Worm (Caenorhabditis elegans) whole organism, mixed stage, embryonic: ENCODE measurements around the gene srx-1.

Source experiments
- M03D4.4 ChIP-seq: sonication (generic microtip); optimal IDR thresholded peaks from 2 replicates; lab custom pipeline; 2017; ENCODE audit warnings: mild to moderate bottlenecking, missing genetic modification characterization, missing compliant biosample characterization
- bed-3 ChIP-seq: fragments of 200-800 bp; sonication (Bioruptor generic); optimal IDR thresholded peaks from 3 replicates; lab custom pipeline; 2018; ENCODE audit warnings: mild to moderate bottlenecking, missing genetic modification characterization, moderate library complexity, missing compliant biosample characterization
- blmp-1 ChIP-seq: fragments of 150-350 bp; optimal IDR thresholded peaks from 2 replicates; lab custom pipeline; 2014; ENCODE audit warnings: missing biosample characterization, missing genetic modification characterization
- ceh-39 ChIP-seq: fragments of 150-350 bp; optimal IDR thresholded peaks from 2 replicates; lab custom pipeline; 2014; ENCODE audit warnings: missing biosample characterization, missing genetic modification characterization
- ceh-43 ChIP-seq: fragments of 200-800 bp; sonication (Bioruptor generic); optimal IDR thresholded peaks from 2 replicates; lab custom pipeline; 2018; ENCODE audit warnings: mild to moderate bottlenecking, missing genetic modification characterization, moderate library complexity, missing compliant biosample characterization
- ceh-83 ChIP-seq: fragments of 200-800 bp; sonication (Bioruptor generic); optimal IDR thresholded peaks from 2 replicates; lab custom pipeline; 2018; ENCODE audit warnings: mild to moderate bottlenecking, missing genetic modification characterization, missing compliant biosample characterization
- ces-1 ChIP-seq: fragments of 150-350 bp; optimal IDR thresholded peaks from 2 replicates; lab custom pipeline; 2014; ENCODE audit warnings: missing biosample characterization, missing genetic modification reagents, missing genetic modification characterization
- cnd-1 ChIP-seq: fragments of 200-800 bp; sonication (Bioruptor generic); optimal IDR thresholded peaks from 2 replicates; lab custom pipeline; 2018; ENCODE audit warnings: mild to moderate bottlenecking, missing genetic modification characterization, missing compliant biosample characterization
- drap-1 ChIP-seq: fragments of 200-800 bp; sonication (Bioruptor generic); optimal IDR thresholded peaks from 3 replicates; lab custom pipeline; 2018; ENCODE audit warnings: mild to moderate bottlenecking, missing genetic modification characterization, missing compliant biosample characterization
- elt-1 ChIP-seq: sonication (generic microtip); optimal IDR thresholded peaks from 2 replicates; lab custom pipeline; 2017; ENCODE audit warnings: missing genetic modification characterization, mild to moderate bottlenecking, missing compliant biosample characterization, antibody characterized with exemption, moderate library complexity, borderline replicate concordance; ENCODE audit not compliant: insufficient read depth
- elt-3 ChIP-seq: fragments of 150-350 bp; optimal IDR thresholded peaks from 2 replicates; lab custom pipeline; 2014; ENCODE audit warnings: missing biosample characterization, missing genetic modification characterization
- flh-1 ChIP-seq: fragments of 200-800 bp; sonication (Bioruptor generic); optimal IDR thresholded peaks from 2 replicates; lab custom pipeline; 2018; ENCODE audit warnings: mild to moderate bottlenecking, missing genetic modification characterization, moderate library complexity, missing compliant biosample characterization
- ham-2 ChIP-seq: fragments of 200-800 bp; sonication (Bioruptor generic); optimal IDR thresholded peaks from 2 replicates; lab custom pipeline; 2018; ENCODE audit warnings: mild to moderate bottlenecking, missing genetic modification characterization, missing compliant biosample characterization
- hlh-1 ChIP-seq: fragments of 150-350 bp; optimal IDR thresholded peaks from 2 replicates; lab custom pipeline; 2014; ENCODE audit warnings: missing biosample characterization, missing genetic modification reagents, missing genetic modification characterization
- lin-13 ChIP-seq: fragments of 150-350 bp; optimal IDR thresholded peaks from 2 replicates; lab custom pipeline; 2014; ENCODE audit warnings: missing biosample characterization, missing genetic modification characterization
- lin-32 ChIP-seq: fragments of 200-800 bp; sonication (Bioruptor generic); optimal IDR thresholded peaks from 2 replicates; lab custom pipeline; 2018; ENCODE audit warnings: mild to moderate bottlenecking, missing genetic modification characterization, missing compliant biosample characterization
- mab-5 ChIP-seq: fragments of 150-350 bp; optimal IDR thresholded peaks from 2 replicates; lab custom pipeline; 2014; ENCODE audit warnings: missing biosample characterization, missing genetic modification characterization
- mep-1 ChIP-seq: fragments of 150-350 bp; optimal IDR thresholded peaks from 2 replicates; lab custom pipeline; 2017; ENCODE audit warnings: missing biosample characterization, missing genetic modification reagents, missing genetic modification characterization, inconsistent platforms
- nhr-12 ChIP-seq: fragments of 150-350 bp; optimal IDR thresholded peaks from 2 replicates; lab custom pipeline; 2014; ENCODE audit warnings: missing biosample characterization, missing genetic modification characterization
- nhr-2 ChIP-seq: fragments of 150-350 bp; optimal IDR thresholded peaks from 2 replicates; lab custom pipeline; 2014; ENCODE audit warnings: missing biosample characterization, missing genetic modification characterization
- nhr-237 ChIP-seq: fragments of 150-350 bp; optimal IDR thresholded peaks from 2 replicates; lab custom pipeline; 2014; ENCODE audit warnings: missing biosample characterization, missing genetic modification characterization
- nhr-28 ChIP-seq: fragments of 150-350 bp; optimal IDR thresholded peaks from 2 replicates; lab custom pipeline; 2014; ENCODE audit warnings: missing biosample characterization, missing genetic modification characterization
- nhr-76 ChIP-seq: sonication (generic microtip); optimal IDR thresholded peaks from 2 replicates; lab custom pipeline; 2017; ENCODE audit warnings: missing biosample characterization, missing genetic modification characterization
- pha-4 ChIP-seq: fragments of 150-350 bp; optimal IDR thresholded peaks from 2 replicates; lab custom pipeline; 2018; ENCODE audit warnings: missing biosample characterization, missing genetic modification reagents, missing genetic modification characterization
- sem-2 ChIP-seq: fragments of 200-800 bp; sonication (Bioruptor generic); optimal IDR thresholded peaks from 2 replicates; lab custom pipeline; 2018; ENCODE audit warnings: mild to moderate bottlenecking, missing genetic modification characterization, missing compliant biosample characterization
- snpc-4 ChIP-seq: fragments of 150-350 bp; optimal IDR thresholded peaks from 2 replicates; lab custom pipeline; 2014; ENCODE audit warnings: missing biosample characterization, missing genetic modification characterization
- sptf-1 ChIP-seq: sonication (generic microtip); optimal IDR thresholded peaks from 2 replicates; lab custom pipeline; 2017; ENCODE audit warnings: mild to moderate bottlenecking, missing genetic modification characterization, moderate library complexity, missing compliant biosample characterization
- tbx-8 ChIP-seq: fragments of 200-800 bp; sonication (Bioruptor generic); optimal IDR thresholded peaks from 2 replicates; lab custom pipeline; 2018; ENCODE audit warnings: mild to moderate bottlenecking, missing genetic modification characterization, moderate library complexity, missing compliant biosample characterization
- unc-120 ChIP-seq: sonication (generic microtip); optimal IDR thresholded peaks from 2 replicates; lab custom pipeline; 2017; ENCODE audit warnings: missing genetic modification characterization, missing compliant biosample characterization; ENCODE audit not compliant: poor library complexity, severe bottlenecking
- unc-39 ChIP-seq: fragments of 150-350 bp; optimal IDR thresholded peaks from 2 replicates; lab custom pipeline; 2014; ENCODE audit warnings: missing biosample characterization, missing genetic modification characterization
- unc-62 ChIP-seq: fragments of 150-350 bp; optimal IDR thresholded peaks from 2 replicates; lab custom pipeline; 2014; ENCODE audit warnings: missing biosample characterization, missing genetic modification reagents, missing genetic modification characterization
- ztf-11 ChIP-seq: fragments of 150-350 bp; optimal IDR thresholded peaks from 2 replicates; lab custom pipeline; 2014; ENCODE audit warnings: missing biosample characterization, missing genetic modification characterization

The srx-1 gene

DNA sequence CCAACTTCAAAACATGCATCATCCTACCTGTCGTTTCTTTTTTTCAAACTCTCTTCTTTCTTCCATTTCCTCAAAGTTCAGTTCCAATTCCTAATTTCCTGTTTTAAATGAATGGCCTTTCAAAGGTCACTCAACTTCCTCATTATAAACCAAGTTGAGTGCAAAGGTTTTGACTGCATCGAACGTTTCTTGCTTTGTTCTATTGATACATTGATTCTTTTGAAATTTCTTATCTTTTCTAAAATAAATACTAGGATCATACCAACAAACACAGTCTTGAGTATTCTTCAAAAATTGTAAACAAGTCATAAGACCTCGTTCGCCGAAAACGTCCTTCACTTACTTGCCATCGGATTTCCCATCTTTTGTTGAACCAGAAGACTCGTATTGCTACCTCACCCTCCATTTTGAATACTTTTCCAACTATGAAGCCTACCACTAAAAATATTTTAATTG lies 13.2 kb upstream of the srx-1 start, which contains the start of gene F59E11.7:
Gene F59E11.7, plus strand, starts transcription at position 51 of the 456 bp plus-strand sequence.
- TF ChIP-seq elt-1 (tag; lab: Kevin White, UChicago) = no peak
- TF ChIP-seq bed-3 (GFP tag; lab: Kevin White, UChicago) = no peak
- no peak for TF ChIP-seq ces-1 (GFP tag; lab: Kevin White, UChicago)
- no peak for TF ChIP-seq drap-1
- TF ChIP-seq nhr-76 (tag; lab: Kevin White, UChicago) = no peak
- no peak for TF ChIP-seq ceh-83
- no peak for TF ChIP-seq ceh-39 (tag; lab: Kevin White, UChicago)
- TF ChIP-seq tbx-8 (GFP tag; lab: Kevin White, UChicago) = no peak

DNA sequence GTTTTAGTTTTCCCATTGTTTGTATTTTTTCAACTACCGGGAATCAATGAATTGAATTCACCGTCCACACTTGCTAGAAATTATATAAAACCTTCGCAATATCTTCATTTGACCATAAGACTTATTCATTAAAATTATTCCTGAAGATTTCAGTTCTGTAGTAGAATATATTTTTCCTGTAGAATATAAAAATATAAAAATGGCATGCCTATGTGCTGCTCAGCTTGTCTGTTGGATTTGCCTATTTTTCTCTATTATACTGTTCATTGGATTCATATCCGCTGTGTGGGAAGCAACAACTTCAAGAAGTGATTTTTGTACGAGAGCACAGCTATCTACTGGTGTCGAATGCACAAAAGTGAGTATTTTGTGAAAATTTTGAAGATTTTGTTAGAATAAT lies 11.8 kb upstream of the srx-1 start, which contains the start of gene F59E11.6:
Gene F59E11.6, plus strand, starts transcription at position 111 of the 400 bp plus-strand sequence.
- no peak for TF ChIP-seq hlh-1 (tag; lab: Kevin White, UChicago)
- TF ChIP-seq nhr-237 (tag; lab: Kevin White, UChicago) = no peak
- TF ChIP-seq cnd-1 (tag; lab: Kevin White, UChicago) = no peak
- no peak for TF ChIP-seq lin-13 (tag; lab: Kevin White, UChicago)
- no peak for TF ChIP-seq flh-1
- TF ChIP-seq M03D4.4 = no peak
- no peak for TF ChIP-seq snpc-4 (tag; lab: Kevin White, UChicago)
- TF ChIP-seq nhr-2 = no peak

DNA sequence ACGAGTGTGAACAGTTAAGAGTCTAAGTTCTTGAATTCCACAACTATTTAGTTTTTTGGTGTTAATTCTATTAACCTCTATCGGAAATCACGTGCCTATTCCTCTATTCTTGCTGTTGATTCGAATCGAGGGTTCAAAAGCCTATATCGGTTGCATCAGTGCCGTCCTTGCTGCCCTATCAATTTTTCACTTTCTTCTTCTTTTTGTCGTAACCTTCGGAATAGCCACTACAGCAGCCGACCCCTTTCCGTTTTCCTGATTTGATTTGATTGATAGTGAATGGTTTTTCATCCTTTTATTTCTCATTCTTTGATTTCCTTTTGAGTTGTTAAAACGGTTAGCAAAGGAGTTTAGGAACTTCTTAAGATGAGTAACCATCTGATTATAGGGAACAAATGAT lies 9.2 kb upstream of the srx-1 start:
- TF ChIP-seq ces-1 (GFP tag; lab: Kevin White, UChicago) = no peak
- no peak for TF ChIP-seq ztf-11 (tag; lab: Kevin White, UChicago)
- TF ChIP-seq elt-3 (tag; lab: Kevin White, UChicago) = no peak
- no peak for TF ChIP-seq mab-5 (tag; lab: Kevin White, UChicago)
- no peak for TF ChIP-seq nhr-76 (tag; lab: Kevin White, UChicago)
- TF ChIP-seq flh-1 = no peak
- TF ChIP-seq snpc-4 (tag; lab: Kevin White, UChicago) = no peak
- no peak for TF ChIP-seq drap-1
- no peak for TF ChIP-seq mep-1
- TF ChIP-seq pha-4 (tag; lab: Kevin White, UChicago) = no peak
- TF ChIP-seq, all 35 proteins: peak for 0

DNA sequence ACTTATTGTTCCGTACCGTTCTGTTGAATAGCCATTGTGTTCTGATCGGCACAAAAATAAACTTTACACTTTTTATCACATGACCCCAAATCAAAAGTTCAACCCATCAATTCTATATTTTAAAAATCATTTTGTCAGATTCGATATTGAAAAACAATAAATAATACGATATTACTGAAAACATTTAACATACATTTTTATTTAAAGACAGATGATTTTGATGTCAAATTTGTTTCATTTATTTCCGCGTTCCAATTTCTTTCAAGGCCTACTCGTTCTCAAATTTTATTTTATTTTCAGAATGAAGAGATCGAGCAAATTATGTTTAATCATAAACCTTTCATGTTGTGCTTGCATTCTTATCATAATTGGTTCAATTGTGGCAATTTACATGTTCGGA lies 8.7 kb upstream of the srx-1 start, which contains the start of gene F59E11.5:
Gene F59E11.5, plus strand, starts transcription at position 301 of the 400 bp plus-strand sequence.
- TF ChIP-seq hlh-1 (tag; lab: Kevin White, UChicago) (no peak), nhr-12 (tag; lab: Kevin White, UChicago) (no peak), bed-3 (GFP tag; lab: Kevin White, UChicago) (no peak), unc-62 (GFP tag; lab: Kevin White, UChicago) (no peak), sem-2 (GFP tag; lab: Kevin White, UChicago) (no peak), nhr-28 (tag; lab: Kevin White, UChicago) (no peak), mep-1 (no peak), ztf-11 (tag; lab: Kevin White, UChicago) (no peak), unc-120 (tag; lab: Kevin White, UChicago) (no peak), mab-5 (tag; lab: Kevin White, UChicago) (no peak), cnd-1 (tag; lab: Kevin White, UChicago) (no peak), M03D4.4 (no peak), ceh-43 (no peak), flh-1 (no peak), elt-3 (tag; lab: Kevin White, UChicago) (no peak), nhr-76 (tag; lab: Kevin White, UChicago) (no peak), lin-32 (no peak), blmp-1 (tag; lab: Kevin White, UChicago) (no peak)

DNA sequence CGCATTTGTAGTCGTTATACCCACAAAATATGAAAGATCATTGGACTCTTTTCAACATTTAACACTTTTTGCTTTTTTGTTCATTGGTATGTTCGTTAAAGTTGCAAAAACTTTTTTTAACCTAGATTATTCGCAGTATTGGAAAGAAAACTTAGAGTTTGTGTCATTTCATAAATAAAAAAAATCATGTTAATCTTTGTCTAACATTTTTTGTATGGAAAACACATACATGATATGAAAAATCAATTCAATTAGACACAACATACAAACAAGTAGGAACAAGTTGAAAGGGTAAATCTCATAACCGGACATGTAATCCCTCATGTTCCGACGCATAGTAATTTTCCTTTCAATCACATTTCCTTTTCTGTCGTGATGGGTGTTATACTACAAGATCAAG lies 2.3 kb upstream of the srx-1 start, which contains the start of gene F59E11.2:
Gene F59E11.2, plus strand, starts transcription at position 301 of the 400 bp plus-strand sequence.
- TF ChIP-seq flh-1 = no peak
- no peak for TF ChIP-seq nhr-237 (tag; lab: Kevin White, UChicago)
- TF ChIP-seq nhr-28 (tag; lab: Kevin White, UChicago) = no peak

DNA sequence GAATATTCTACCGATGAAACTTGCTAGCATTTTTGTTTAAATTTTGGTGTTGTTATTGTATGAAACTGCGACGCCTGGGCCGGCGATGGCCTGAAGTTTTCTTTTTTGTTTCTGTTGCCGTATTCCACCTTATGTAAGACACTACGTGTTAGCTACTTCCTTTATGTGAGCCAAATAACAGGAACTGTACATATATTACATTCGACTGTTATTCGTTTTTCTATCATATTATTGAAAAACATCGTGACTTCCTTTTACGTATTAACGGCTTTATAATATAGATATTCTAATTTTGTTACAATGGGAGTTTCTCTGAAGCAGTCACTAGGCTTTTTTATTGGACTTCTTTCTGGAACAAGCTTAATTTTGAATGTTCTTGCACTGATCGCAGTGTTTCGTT lies 1.8 kb downstream of the srx-1 start, which contains the start of gene srx-3:
Gene srx-3, plus strand, starts transcription at position 301 of the 400 bp plus-strand sequence.
- TF ChIP-seq elt-1 (tag; lab: Kevin White, UChicago) (no peak), sptf-1 (tag; lab: Kevin White, UChicago) (no peak), tbx-8 (GFP tag; lab: Kevin White, UChicago) (no peak), nhr-2 (no peak), unc-39 (tag; lab: Kevin White, UChicago) (no peak), bed-3 (GFP tag; lab: Kevin White, UChicago) (no peak), ham-2 (GFP tag; lab: Kevin White, UChicago) (no peak)
